Fruit fly (Drosophila melanogaster): Measurements from ENCODE around the gene CG17917.

Gene CG17917

dm6 chr3R:6373512-6374306 lies 31.9 kb downstream of the CG17917 start (continued):
- TF ChIP-seq Elba2 (GFP tag; optimal IDR thresholded peaks at IDR 0.05) (no peak), CG5180 (GFP tag; optimal IDR thresholded peaks at IDR 0.05) (no peak), usp (GFP tag; optimal IDR thresholded peaks at IDR 0.05) (no peak), Blimp-1 (GFP tag; optimal IDR thresholded peaks at IDR 0.05) (peak; percentile 52), CHES-1-like (GFP tag; optimal IDR thresholded peaks at IDR 0.05) (peak; percentile 13), eyg (GFP tag; optimal IDR thresholded peaks at IDR 0.05) (peak; percentile 13), CG9876 (GFP tag; optimal IDR thresholded peaks at IDR 0.05) (no peak), CG2712 (tag; optimal IDR thresholded peaks at IDR 0.05) (peak; percentile 23), Dref (GFP tag; IDR thresholded peaks at IDR 0.05) (peak; percentile 57), CG8359 (GFP tag; optimal IDR thresholded peaks at IDR 0.05; ENCODE audit: borderline replicate concordance) (no peak), CG6654 (GFP tag; optimal IDR thresholded peaks at IDR 0.05) (no peak), HmgZ (tag; optimal IDR thresholded peaks at IDR 0.05) (peak; percentile 29), Atf3 (GFP tag; optimal IDR thresholded peaks at IDR 0.05) (no peak), Hey (tag; optimal IDR thresholded peaks at IDR 0.05) (no peak), E2f1 (GFP tag; IDR thresholded peaks at IDR 0.05) (peak; percentile 33; the same call in 1 of the 2 replicates), Dbx (GFP tag; IDR thresholded peaks at IDR 0.05) (peak; percentile 63; the same call in 2 of the 3 replicates), jigr1 (GFP tag; IDR thresholded peaks at IDR 0.05) (no peak), CG43689 (GFP tag; IDR thresholded peaks at IDR 0.05) (no peak), odd (GFP tag; optimal IDR thresholded peaks at IDR 0.05) (peak; percentile 66), CG12299 (tag; optimal IDR thresholded peaks at IDR 0.05) (peak; percentile 73), schlank (tag; optimal IDR thresholded peaks at IDR 0.05) (no peak), Hmr (GFP tag; optimal IDR thresholded peaks at IDR 0.05) (peak; percentile 78), Bteb2 (GFP tag; optimal IDR thresholded peaks at IDR 0.05) (peak; percentile 24), klu (GFP tag; IDR thresholded peaks at IDR 0.05) (no peak), gsb-n (tag; optimal IDR thresholded peaks at IDR 0.05) (no peak), CG8388 (GFP tag; optimal IDR thresholded peaks at IDR 0.05) (peak; percentile 3), lbe (GFP tag; optimal IDR thresholded peaks at IDR 0.05) (peak; percentile 49), Xbp1 (GFP tag; optimal IDR thresholded peaks at IDR 0.05) (peak; percentile 30), CG1647 (GFP tag; optimal IDR thresholded peaks at IDR 0.05) (peak; percentile 50), HLHmδ (GFP tag; optimal IDR thresholded peaks at IDR 0.05) (no peak), sens-2 (GFP tag; IDR thresholded peaks at IDR 0.05) (no peak), sens (GFP tag) (peak; percentile 90), CG6689 (GFP tag; IDR thresholded peaks at IDR 0.05) (0 out of 2 replicates have a peak, but pooled peaks have one; percentile 22), CG2889 (GFP tag; IDR thresholded peaks at IDR 0.05) (0 out of 3 replicates have a peak, but pooled peaks have one; percentile 18), ci (GFP tag; IDR thresholded peaks at IDR 0.05) (peak; percentile 57; the same call in 1 of the 3 replicates), CG34422 (GFP tag; IDR thresholded peaks at IDR 0.05) (peak; percentile 43; the same call in 1 of the 3 replicates), zfh2 (GFP tag; optimal IDR thresholded peaks at IDR 0.05) (no peak), CG12391 (tag; optimal IDR thresholded peaks at IDR 0.05) (peak; percentile 54), CG15696 (tag; optimal IDR thresholded peaks at IDR 0.05) (peak; percentile 19), Ada2b (GFP tag; IDR thresholded peaks at IDR 0.05) (no peak), CG17385 (GFP tag; optimal IDR thresholded peaks at IDR 0.05) (peak; percentile 44), NC2α (GFP tag; optimal IDR thresholded peaks at IDR 0.05) (no peak), Optix (GFP tag; IDR thresholded peaks at IDR 0.05) (no peak), HmgD (GFP tag; optimal IDR thresholded peaks at IDR 0.05) (no peak), h (optimal IDR thresholded peaks at IDR 0.05) (no peak), maf-S (GFP tag; optimal IDR thresholded peaks at IDR 0.05) (no peak), bcd (GFP tag; optimal IDR thresholded peaks at IDR 0.05) (no peak), z (GFP tag; IDR thresholded peaks at IDR 0.05) (no peak), CG6254 (GFP tag; optimal IDR thresholded peaks at IDR 0.05) (no peak), hth (optimal IDR thresholded peaks at IDR 0.05) (no peak), CG13424 (tag; optimal IDR thresholded peaks at IDR 0.05) (peak; percentile 42)
